Fruit fly (Drosophila melanogaster) whole organism, embryonic: Measurements from ENCODE around the gene Pgant2.

Experiments
- Atf3 ChIP-seq: fragments of 200-800 bp; sonication (Bioruptor generic); optimal IDR thresholded peaks from 3 replicates; lab custom pipeline; 2016; ENCODE audit warnings: missing biosample characterization, missing genetic modification characterization
- CG10654 ChIP-seq: fragments of 200-800 bp; sonication (Bioruptor generic); optimal IDR thresholded peaks from 2 replicates; lab custom pipeline; 2016; ENCODE audit warnings: missing biosample characterization, missing genetic modification characterization
- CG11085 ChIP-seq: fragments of 200-800 bp; sonication (Bioruptor generic); IDR thresholded peaks from 2 replicates; pipeline ENCODE4 v1.3.6; 2022; ENCODE audit warnings: missing biosample characterization, missing genetic modification characterization
- CG12071 ChIP-seq: fragments of 200-800 bp; sonication (Bioruptor generic); optimal IDR thresholded peaks from 3 replicates; lab custom pipeline; 2018; ENCODE audit warnings: missing biosample characterization, mild to moderate bottlenecking, missing genetic modification characterization
- CG12155 ChIP-seq: fragments of 200-800 bp; sonication (Bioruptor generic); optimal IDR thresholded peaks from 3 replicates; lab custom pipeline; 2016; ENCODE audit warnings: missing biosample characterization, missing genetic modification characterization
- CG12219 ChIP-seq: fragments of 200-800 bp; sonication (Bioruptor generic); optimal IDR thresholded peaks from 3 replicates; lab custom pipeline; 2018; ENCODE audit warnings: missing biosample characterization, mild to moderate bottlenecking, missing genetic modification characterization
- CG15269 ChIP-seq: fragments of 200-800 bp; sonication (Bioruptor generic); optimal IDR thresholded peaks from 2 replicates; lab custom pipeline; 2018; ENCODE audit warnings: missing biosample characterization, mild to moderate bottlenecking, missing genetic modification characterization, moderate library complexity
- CG15696 ChIP-seq: fragments of 200-800 bp; sonication (Bioruptor generic); optimal IDR thresholded peaks from 2 replicates; lab custom pipeline; 2019; ENCODE audit warnings: missing biosample characterization, mild to moderate bottlenecking, missing genetic modification characterization, moderate library complexity
- CG1602 ChIP-seq: fragments of 200-800 bp; sonication (Bioruptor generic); optimal IDR thresholded peaks from 3 replicates; lab custom pipeline; 2016; ENCODE audit warnings: missing biosample characterization, missing genetic modification characterization
- CG17568 ChIP-seq: fragments of 200-800 bp; sonication (Bioruptor generic); optimal IDR thresholded peaks from 2 replicates; lab custom pipeline; 2018; ENCODE audit warnings: missing biosample characterization, mild to moderate bottlenecking, missing genetic modification characterization, moderate library complexity
- CG1832 ChIP-seq: fragments of 200-800 bp; sonication (Bioruptor generic); optimal IDR thresholded peaks from 2 replicates; lab custom pipeline; 2017; ENCODE audit warnings: missing biosample characterization, mild to moderate bottlenecking, missing genetic modification characterization, inconsistent platforms
- CG2875 ChIP-seq: fragments of 200-800 bp; sonication (Bioruptor generic); optimal IDR thresholded peaks from 2 replicates; lab custom pipeline; 2017; ENCODE audit warnings: missing biosample characterization, mild to moderate bottlenecking, missing genetic modification characterization, missing genetic modification reagents
- CG31365 ChIP-seq: fragments of 200-800 bp; sonication (Bioruptor generic); optimal IDR thresholded peaks from 2 replicates; lab custom pipeline; 2018; ENCODE audit warnings: missing biosample characterization, mild to moderate bottlenecking, missing genetic modification characterization
- CG7271 ChIP-seq: fragments of 200-800 bp; sonication (Bioruptor generic); optimal IDR thresholded peaks from 2 replicates; lab custom pipeline; 2018; ENCODE audit warnings: missing biosample characterization, mild to moderate bottlenecking, missing genetic modification characterization, moderate library complexity
- CG7357 ChIP-seq: fragments of 200-800 bp; sonication (Bioruptor generic); IDR thresholded peaks from 3 replicates; pipeline ENCODE4 v1.3.6; 2022; ENCODE audit warnings: missing biosample characterization, missing genetic modification characterization
- CG7372 ChIP-seq: fragments of 200-800 bp; sonication (Bioruptor generic); IDR thresholded peaks from 2 replicates; pipeline ENCODE4 v1.3.6; 2022; ENCODE audit warnings: missing biosample characterization, missing genetic modification characterization
- CG7928 ChIP-seq: fragments of 200-800 bp; sonication (Bioruptor generic); optimal IDR thresholded peaks from 2 replicates; lab custom pipeline; 2017; ENCODE audit warnings: missing biosample characterization, mild to moderate bottlenecking, missing genetic modification characterization
- CG7963 ChIP-seq: fragments of 200-800 bp; sonication (Bioruptor generic); IDR thresholded peaks from 3 replicates; pipeline ENCODE4 v1.3.6; 2022; ENCODE audit warnings: missing biosample characterization, missing genetic modification characterization; ENCODE audit not compliant: partially characterized antibody
- CG8281 ChIP-seq: fragments of 200-800 bp; sonication (Bioruptor generic); optimal IDR thresholded peaks from 2 replicates; lab custom pipeline; 2018; ENCODE audit warnings: missing biosample characterization, mild to moderate bottlenecking, missing genetic modification characterization, moderate library complexity
- CG8290 ChIP-seq, 3 experiments: fragments of 200-800 bp; sonication (Bioruptor generic); optimal IDR thresholded peaks; 2 replicates each; lab custom pipeline; 2016 to 2019; ENCODE audit warnings: missing biosample characterization in 3 of 3, missing genetic modification characterization in 3 of 3, mild to moderate bottlenecking in 2 of 3, moderate library complexity in 1 of 3
- CG8944 ChIP-seq: fragments of 200-800 bp; sonication (Bioruptor generic); optimal IDR thresholded peaks from 3 replicates; lab custom pipeline; 2016; ENCODE audit warnings: missing biosample characterization, missing genetic modification characterization
- CG9727 ChIP-seq: fragments of 200-800 bp; sonication (Bioruptor generic); optimal IDR thresholded peaks from 3 replicates; lab custom pipeline; 2017; ENCODE audit warnings: missing biosample characterization, mild to moderate bottlenecking, missing genetic modification characterization
- CG9817 ChIP-seq: fragments of 200-800 bp; sonication (Bioruptor generic); optimal IDR thresholded peaks from 2 replicates; lab custom pipeline; 2018; ENCODE audit warnings: missing biosample characterization, mild to moderate bottlenecking, missing genetic modification characterization, moderate library complexity
- CG9932 ChIP-seq: fragments of 200-800 bp; sonication (Bioruptor generic); IDR thresholded peaks from 2 replicates; pipeline ENCODE4 v1.3.6; 2022; ENCODE audit warnings: missing biosample characterization, missing genetic modification characterization
- CTCF ChIP-seq: fragments of 200-800 bp; sonication (Bioruptor generic); optimal IDR thresholded peaks from 2 replicates; lab custom pipeline; 2017; ENCODE audit warnings: missing biosample characterization, mild to moderate bottlenecking, missing genetic modification characterization, moderate library complexity
- Dbx ChIP-seq: fragments of 200-800 bp; sonication (Bioruptor generic); IDR thresholded peaks from 3 replicates; pipeline ENCODE4 v1.3.6; 2022; ENCODE audit warnings: missing biosample characterization, missing genetic modification characterization
- Dip2 ChIP-seq: fragments of 200-800 bp; sonication (Bioruptor generic); IDR thresholded peaks from 2 replicates; pipeline ENCODE4 v1.3.6; 2022; ENCODE audit warnings: missing biosample characterization, missing genetic modification characterization
- Gsc ChIP-seq: fragments of 200-800 bp; sonication (Bioruptor generic); IDR thresholded peaks from 2 replicates; pipeline ENCODE4 v1.3.6; 2022; ENCODE audit warnings: missing biosample characterization, missing genetic modification characterization
- HHEX ChIP-seq: fragments of 200-800 bp; sonication (Bioruptor generic); optimal IDR thresholded peaks from 3 replicates; lab custom pipeline; 2017; ENCODE audit warnings: missing biosample characterization, mild to moderate bottlenecking, missing genetic modification characterization, missing genetic modification reagents
- HLHmδ ChIP-seq: fragments of 200-800 bp; sonication (Bioruptor generic); optimal IDR thresholded peaks from 2 replicates; lab custom pipeline; 2018; ENCODE audit warnings: missing biosample characterization, mild to moderate bottlenecking, missing genetic modification characterization, moderate library complexity
- Hr78 ChIP-seq, 2 experiments: fragments of 200-800 bp in 1 of 2; fragments of >200 bp in 1 of 2; sonication (Bioruptor generic) in 1 of 2; optimal IDR thresholded peaks; 2 replicates each; lab custom pipeline; 2017 to 2019; ENCODE audit warnings: missing biosample characterization in 2 of 2, missing genetic modification characterization in 2 of 2, mild to moderate bottlenecking in 1 of 2, moderate library complexity in 1 of 2
- NfI ChIP-seq: fragments of 200-800 bp; sonication (Bioruptor generic); optimal IDR thresholded peaks from 3 replicates; lab custom pipeline; 2018; ENCODE audit warnings: missing biosample characterization, mild to moderate bottlenecking, missing genetic modification characterization, moderate library complexity
- Oli ChIP-seq: fragments of 200-800 bp; sonication (Bioruptor generic); optimal IDR thresholded peaks from 2 replicates; lab custom pipeline; 2018; ENCODE audit warnings: missing biosample characterization, mild to moderate bottlenecking, missing genetic modification characterization, moderate library complexity
- Stat92E ChIP-seq, 3 experiments: fragments of >200 bp in 2 of 3; fragments of 200-800 bp in 1 of 3; sonication (Bioruptor generic) in 1 of 3; optimal IDR thresholded peaks; 2 replicates each; lab custom pipeline; 2017 to 2019; ENCODE audit warnings: missing biosample characterization in 3 of 3, missing genetic modification characterization in 3 of 3, mild to moderate bottlenecking in 1 of 3, moderate library complexity in 1 of 3
- ap ChIP-seq: fragments of 200-800 bp; sonication (Bioruptor generic); IDR thresholded peaks from 2 replicates; pipeline ENCODE4 v1.3.6; 2022; ENCODE audit warnings: missing biosample characterization, missing genetic modification characterization
- cas ChIP-seq: fragments of 200-800 bp; sonication (Bioruptor generic); IDR thresholded peaks from 2 replicates; pipeline ENCODE4 v1.3.6; 2022; ENCODE audit warnings: missing biosample characterization, missing genetic modification characterization
- chm ChIP-seq: fragments of 200-800 bp; sonication (Bioruptor generic); IDR thresholded peaks from 2 replicates; pipeline ENCODE4 v1.3.6; 2022; ENCODE audit warnings: missing biosample characterization, missing genetic modification characterization
- en ChIP-seq: fragments of 200-800 bp; sonication (Bioruptor generic); optimal IDR thresholded peaks from 2 replicates; lab custom pipeline; 2016; ENCODE audit warnings: missing biosample characterization, missing genetic modification characterization
- fu2 ChIP-seq: fragments of 200-800 bp; sonication (Bioruptor generic); optimal IDR thresholded peaks from 2 replicates; lab custom pipeline; 2016; ENCODE audit warnings: missing biosample characterization, missing genetic modification characterization
- hbn ChIP-seq: fragments of 200-800 bp; sonication (Bioruptor generic); IDR thresholded peaks from 2 replicates; pipeline ENCODE4 v1.3.6; 2022; ENCODE audit warnings: missing biosample characterization, missing genetic modification characterization; ENCODE audit not compliant: partially characterized antibody
- ind ChIP-seq: fragments of 200-800 bp; sonication (Bioruptor generic); optimal IDR thresholded peaks from 3 replicates; lab custom pipeline; 2016; ENCODE audit warnings: missing biosample characterization, missing genetic modification characterization
- lilli ChIP-seq: fragments of 200-800 bp; sonication (Bioruptor generic); optimal IDR thresholded peaks from 3 replicates; lab custom pipeline; 2016; ENCODE audit warnings: missing biosample characterization, missing genetic modification characterization
- oc ChIP-seq: fragments of 200-800 bp; sonication (Bioruptor generic); optimal IDR thresholded peaks from 2 replicates; lab custom pipeline; 2018; ENCODE audit warnings: missing biosample characterization, mild to moderate bottlenecking, missing genetic modification characterization, moderate library complexity
- pb ChIP-seq: fragments of 200-800 bp; sonication (Bioruptor generic); optimal IDR thresholded peaks from 3 replicates; lab custom pipeline; 2016; ENCODE audit warnings: missing biosample characterization, missing genetic modification characterization
- peb ChIP-seq: fragments of 200-800 bp; sonication (Bioruptor generic); IDR thresholded peaks from 2 replicates; pipeline ENCODE4 v1.3.6; 2022; ENCODE audit warnings: missing biosample characterization, missing genetic modification characterization
- ranshi ChIP-seq: fragments of 200-800 bp; sonication (Bioruptor generic); IDR thresholded peaks from 2 replicates; pipeline ENCODE4 v1.3.6; 2022; ENCODE audit warnings: missing biosample characterization, missing genetic modification characterization
- repo ChIP-seq: fragments of 200-800 bp; sonication (Bioruptor generic); optimal IDR thresholded peaks from 2 replicates; lab custom pipeline; 2016; ENCODE audit warnings: missing biosample characterization, missing genetic modification characterization
- rib ChIP-seq: fragments of 200-800 bp; sonication (Bioruptor generic); IDR thresholded peaks from 2 replicates; pipeline ENCODE4 v1.3.6; 2022; ENCODE audit warnings: missing biosample characterization, missing genetic modification characterization
- slbo ChIP-seq: fragments of 200-800 bp; sonication (Bioruptor generic); IDR thresholded peaks from 2 replicates; pipeline ENCODE4 v1.3.6; 2022; ENCODE audit warnings: missing biosample characterization, missing genetic modification characterization
- sr ChIP-seq: fragments of 200-800 bp; sonication (Bioruptor generic); IDR thresholded peaks from 3 replicates; pipeline ENCODE4 v1.3.6; 2022; ENCODE audit warnings: missing biosample characterization, missing genetic modification characterization
- sug ChIP-seq: fragments of 200-800 bp; optimal IDR thresholded peaks from 2 replicates; lab custom pipeline; 2019; ENCODE audit warnings: missing biosample characterization, mild to moderate bottlenecking, missing genetic modification characterization, moderate library complexity

Pgant2 gene

DNA sequence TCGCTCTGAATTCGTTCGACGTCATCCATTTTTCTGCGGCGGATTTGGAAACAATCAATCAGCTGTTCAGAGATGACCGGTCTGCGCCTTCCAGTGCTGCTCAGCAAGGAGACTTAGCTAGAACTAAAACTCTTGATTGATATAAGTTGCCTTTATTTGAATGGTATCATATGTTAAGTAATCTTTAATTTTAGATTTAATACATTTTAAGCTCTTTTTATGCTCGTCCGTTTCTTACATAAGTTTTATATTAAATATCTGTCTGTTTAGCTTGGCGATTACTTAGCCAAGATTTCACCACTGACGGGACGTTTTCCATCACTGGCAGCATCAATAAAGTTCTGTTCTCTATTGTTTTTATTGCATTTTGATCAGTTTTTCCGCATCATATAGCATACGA lies 30.5 kb upstream of the Pgant2 start, which contains the start of the genes Cog3 and Sec5 (continued):
- peak; percentile 58 for TF ChIP-seq fu2
- TF ChIP-seq CG9817 (tag; lab: Kevin White, UChicago), result peak; percentile 66
- no peak for TF ChIP-seq Gsc (GFP tag; lab: Robert Waterston, UW)
- TF ChIP-seq CG12071 (GFP tag; lab: Kevin White, UChicago), result no peak
- no peak for TF ChIP-seq CG15269 (tag; lab: Kevin White, UChicago)
- no peak; the same call in 1 of the 2 replicates for TF ChIP-seq ranshi (GFP tag; lab: Robert Waterston, UW)
- TF ChIP-seq CG12219 (GFP tag; lab: Kevin White, UChicago), result no peak
- TF ChIP-seq CG7357 (GFP tag; lab: Robert Waterston, UW), result 0 out of 3 replicates have a peak, but pooled peaks have one; percentile 45
- TF ChIP-seq Stat92E (GFP tag; optimal IDR thresholded peaks at IDR 0.05; lab: Kevin White, UChicago), result no peak
- TF ChIP-seq CG2875, result no peak
- TF ChIP-seq HHEX (GFP tag; lab: Kevin White, UChicago), result no peak
- TF ChIP-seq sr (GFP tag; lab: Robert Waterston, UW), result no peak
- peak; percentile 34 for TF ChIP-seq CG1602 (GFP tag; lab: Kevin White, UChicago)
- no peak for TF ChIP-seq cas
- TF ChIP-seq ind (GFP tag; lab: Kevin White, UChicago), result no peak
- no peak for TF ChIP-seq HLHmδ (GFP tag; lab: Kevin White, UChicago)
- TF ChIP-seq sug (tag; lab: Kevin White, UChicago), result peak; percentile 81
- no peak for TF ChIP-seq pb (GFP tag; lab: Kevin White, UChicago)
- peak; percentile 34 for TF ChIP-seq CG10654 (GFP tag; lab: Kevin White, UChicago)
- no peak for TF ChIP-seq chm (GFP tag; lab: Robert Waterston, UW)
- no peak for TF ChIP-seq hbn
- TF ChIP-seq rib (GFP tag; lab: Robert Waterston, UW), result peak; percentile 60
- TF ChIP-seq en (GFP tag; lab: Kevin White, UChicago), result no peak
- peak; percentile 69 for TF ChIP-seq CG15696 (tag; lab: Kevin White, UChicago)
- peak; percentile 51 for TF ChIP-seq CG9727 (GFP tag; lab: Kevin White, UChicago)
- peak; percentile 52 for TF ChIP-seq lilli
- no peak for TF ChIP-seq Oli
- peak; percentile 69; the same call in 1 of the 2 replicates for TF ChIP-seq CG7372 (GFP tag; lab: Robert Waterston, UW)
- TF ChIP-seq Dip2, result no peak
- peak; percentile 2 for TF ChIP-seq CG8944 (GFP tag; lab: Kevin White, UChicago)
- no peak for TF ChIP-seq CG1832
- TF ChIP-seq CG8281 (tag; lab: Kevin White, UChicago), result no peak
- TF ChIP-seq CG8290 (GFP tag; optimal IDR thresholded peaks at IDR 0.05; lab: Kevin White, UChicago), result no peak
- no peak for TF ChIP-seq CG8290 (tag; optimal IDR thresholded peaks at IDR 0.05; lab: Kevin White, UChicago)
- no peak for TF ChIP-seq ap (GFP tag; lab: Robert Waterston, UW)
- no peak for TF ChIP-seq CG7271
- TF ChIP-seq Hr78 (GFP tag; optimal IDR thresholded peaks at IDR 0.05; lab: Kevin White, UChicago), result no peak
- TF ChIP-seq CTCF, result no peak
- no peak for TF ChIP-seq CG31365 (tag; lab: Kevin White, UChicago)
- TF ChIP-seq repo (GFP tag; lab: Kevin White, UChicago), result no peak
- no peak for TF ChIP-seq CG7928 (GFP tag; lab: Kevin White, UChicago)
- TF ChIP-seq CG12155, result no peak
- peak; percentile 55; the same call in 2 of the 3 replicates for TF ChIP-seq Dbx (GFP tag; lab: Robert Waterston, UW)
- TF ChIP-seq Atf3, result peak; percentile 9
- no peak for TF ChIP-seq CG17568 (GFP tag; lab: Kevin White, UChicago)
- no peak for TF ChIP-seq peb (GFP tag; lab: Robert Waterston, UW)
- TF ChIP-seq CG11085 (GFP tag; lab: Robert Waterston, UW), result 0 out of 2 replicates have a peak, but pooled peaks have one; percentile 32
- TF ChIP-seq NfI (GFP tag; lab: Kevin White, UChicago), result peak; percentile 78
- peak; percentile 77 for TF ChIP-seq CG9932 (GFP tag; lab: Robert Waterston, UW)
- TF ChIP-seq CG7963 (GFP tag; lab: Robert Waterston, UW), result no peak
- TF ChIP-seq oc (tag; lab: Kevin White, UChicago), result no peak
- peak; percentile 78 for TF ChIP-seq slbo (GFP tag; lab: Robert Waterston, UW)
